Worm (Caenorhabditis elegans): ENCODE measurements around the gene mrps-17.

- no peak for TF ChIP-seq aly-2 (tag; optimal IDR thresholded peaks at IDR 0.05)
- TF ChIP-seq sem-4 (tag; optimal IDR thresholded peaks at IDR 0.05): no peak
- TF ChIP-seq snpc-4 (tag; optimal IDR thresholded peaks at IDR 0.05): no peak
Measured at ce11 chrIII:6390644-6391043, 41.0 kb downstream of the mrps-17 start, which contains the start of gene smrc-1.
